Worm (Caenorhabditis elegans): ENCODE results near the gene C08B6.6.

C08B6.6 gene

ce11 chrV:10103811-10104210 is 19.6 kb upstream of the C08B6.6 start:
- TF ChIP-seq nhr-11 (tag; optimal IDR thresholded peaks at IDR 0.05) (no peak), pqm-1 (tag; optimal IDR thresholded peaks at IDR 0.05) (peak; percentile 11), elt-2 (tag; optimal IDR thresholded peaks at IDR 0.05) (peak; percentile 69)

ce11 chrV:10104785-10105310 is 18.6 kb upstream of the C08B6.6 start, which contains the start of gene ugt-17:
Gene ugt-17, minus strand, starts transcription at chrV:10104964.
- no peak for TF ChIP-seq fkh-2 (tag; optimal IDR thresholded peaks at IDR 0.05)
- TF ChIP-seq nhr-67 (tag; optimal IDR thresholded peaks at IDR 0.05): no peak
- TF ChIP-seq elt-3 (tag; optimal IDR thresholded peaks at IDR 0.05): no peak
- peak; percentile 76 for TF ChIP-seq elt-2 (tag; optimal IDR thresholded peaks at IDR 0.05)
- no peak for TF ChIP-seq nhr-23 (tag; optimal IDR thresholded peaks at IDR 0.05)
- no peak for TF ChIP-seq sea-2 (GFP tag; optimal IDR thresholded peaks at IDR 0.05)
- no peak for TF ChIP-seq aly-2 (tag; optimal IDR thresholded peaks at IDR 0.05)
- no peak for TF ChIP-seq nhr-25 (tag; optimal IDR thresholded peaks at IDR 0.05)
- TF ChIP-seq mdl-1 (tag; optimal IDR thresholded peaks at IDR 0.05): no peak
- no peak for TF ChIP-seq ama-1 (optimal IDR thresholded peaks at IDR 0.05)
- no peak for TF ChIP-seq jun-1 (tag; optimal IDR thresholded peaks at IDR 0.05)
- TF ChIP-seq pha-4 (tag; optimal IDR thresholded peaks at IDR 0.05): peak; percentile 51
- TF ChIP-seq elt-1 (tag; optimal IDR thresholded peaks at IDR 0.05): no peak
- no peak for TF ChIP-seq fos-1 (tag; optimal IDR thresholded peaks at IDR 0.05)
- TF ChIP-seq fkh-10 (GFP tag; optimal IDR thresholded peaks at IDR 0.05): no peak
- no peak for TF ChIP-seq ceh-9 (tag; optimal IDR thresholded peaks at IDR 0.05)
- TF ChIP-seq mml-1 (tag; optimal IDR thresholded peaks at IDR 0.05): no peak
- no peak for TF ChIP-seq egl-5 (tag; optimal IDR thresholded peaks at IDR 0.05)
- no peak for TF ChIP-seq nfya-1 (tag; optimal IDR thresholded peaks at IDR 0.05; ENCODE audit: insufficient read depth)
- TF ChIP-seq nhr-28 (tag; optimal IDR thresholded peaks at IDR 0.05): no peak
- peak; percentile 90 for TF ChIP-seq pqm-1 (tag; optimal IDR thresholded peaks at IDR 0.05)

ce11 chrV:10105412-10105811 is 18.0 kb upstream of the C08B6.6 start, which contains the start of gene C08B6.2:
Gene C08B6.2, plus strand, starts transcription at chrV:10105712.
- TF ChIP-seq R02D3.7 (tag; optimal IDR thresholded peaks at IDR 0.05): no peak
- no peak for TF ChIP-seq daf-12 (tag; optimal IDR thresholded peaks at IDR 0.05)
- no peak for TF ChIP-seq unc-39 (tag; optimal IDR thresholded peaks at IDR 0.05)
- TF ChIP-seq skn-1 (tag; optimal IDR thresholded peaks at IDR 0.05): no peak
- no peak for TF ChIP-seq nhr-23 (tag; optimal IDR thresholded peaks at IDR 0.05)
- TF ChIP-seq fkh-10 (GFP tag; optimal IDR thresholded peaks at IDR 0.05): no peak
- TF ChIP-seq egl-5 (tag; optimal IDR thresholded peaks at IDR 0.05): no peak

- TF ChIP-seq lin-15B (tag; optimal IDR thresholded peaks at IDR 0.05) (no peak), unc-39 (tag; optimal IDR thresholded peaks at IDR 0.05) (no peak), fkh-2 (tag; optimal IDR thresholded peaks at IDR 0.05) (no peak), fkh-10 (GFP tag; optimal IDR thresholded peaks at IDR 0.05) (no peak), egl-5 (tag; optimal IDR thresholded peaks at IDR 0.05) (no peak), nhr-28 (tag; optimal IDR thresholded peaks at IDR 0.05) (no peak), aly-2 (tag; optimal IDR thresholded peaks at IDR 0.05) (no peak), nhr-43 (tag; optimal IDR thresholded peaks at IDR 0.05; ENCODE audit: poor library complexity, severe bottlenecking) (no peak), lin-39 (tag; optimal IDR thresholded peaks at IDR 0.05) (no peak), daf-12 (tag; optimal IDR thresholded peaks at IDR 0.05) (no peak)
Observed at ce11 chrV:10107309-10107708, 16.1 kb upstream of the C08B6.6 start, which contains the start of gene C08B6.11. Gene C08B6.11, plus strand, starts transcription at chrV:10107609.

- TF ChIP-seq elt-2 (tag; optimal IDR thresholded peaks at IDR 0.05): peak; percentile 42
- TF ChIP-seq ceh-9 (tag; optimal IDR thresholded peaks at IDR 0.05): no peak
- TF ChIP-seq pha-4 (tag; optimal IDR thresholded peaks at IDR 0.05): peak; percentile 63
- peak; percentile 5 for TF ChIP-seq pqm-1 (tag; optimal IDR thresholded peaks at IDR 0.05)
- no peak for TF ChIP-seq mml-1 (tag; optimal IDR thresholded peaks at IDR 0.05)
Observed at ce11 chrV:10111129-10111528, 12.3 kb upstream of the C08B6.6 start.

- TF ChIP-seq nhr-12 (tag; optimal IDR thresholded peaks at IDR 0.05) (no peak), egl-5 (tag; optimal IDR thresholded peaks at IDR 0.05) (no peak), elt-2 (tag; optimal IDR thresholded peaks at IDR 0.05) (no peak), skn-1 (tag; optimal IDR thresholded peaks at IDR 0.05) (no peak), ztf-4 (tag; optimal IDR thresholded peaks at IDR 0.05) (no peak), aly-2 (tag; optimal IDR thresholded peaks at IDR 0.05) (no peak), nfya-1 (tag; optimal IDR thresholded peaks at IDR 0.05; ENCODE audit: insufficient read depth) (no peak), nhr-77 (tag; optimal IDR thresholded peaks at IDR 0.05) (no peak), fkh-10 (GFP tag; optimal IDR thresholded peaks at IDR 0.05) (no peak), daf-12 (tag; optimal IDR thresholded peaks at IDR 0.05) (no peak), hmg-11 (tag; optimal IDR thresholded peaks at IDR 0.05) (no peak), mdl-1 (tag; optimal IDR thresholded peaks at IDR 0.05) (no peak)
Observed at ce11 chrV:10112187-10112586, 11.2 kb upstream of the C08B6.6 start, which contains the start of gene C08B6.3. Gene C08B6.3, minus strand, starts transcription at chrV:10112287.

All from whole organism, L3 larva.